Fruit fly (Drosophila melanogaster) whole organism, embryonic: ENCODE results near the gene MSBP.
A peak's percentile ranks its signal among the peaks of the same experiment; 100 is the strongest.

ENCODE experiments used
- Blimp-1 ChIP-seq: fragments of 200-800 bp; sonication (Bioruptor generic); optimal IDR thresholded peaks from 3 replicates; lab custom pipeline; 2018; ENCODE audit warnings: missing biosample characterization, missing genetic modification characterization, mild to moderate bottlenecking, moderate library complexity, missing genetic modification reagents
- CG10979 ChIP-seq: fragments of 200-800 bp; sonication (Bioruptor generic); optimal IDR thresholded peaks from 2 replicates; lab custom pipeline; 2018; ENCODE audit warnings: missing biosample characterization, mild to moderate bottlenecking, missing genetic modification characterization, moderate library complexity
- CG11247 ChIP-seq: fragments of 200-800 bp; sonication (Bioruptor generic); IDR thresholded peaks from 2 replicates; pipeline ENCODE4 v1.3.6; 2022; ENCODE audit warnings: missing biosample characterization, missing genetic modification characterization
- CG11723 ChIP-seq: fragments of 200-800 bp; sonication (Bioruptor generic); optimal IDR thresholded peaks from 2 replicates; lab custom pipeline; 2017; ENCODE audit warnings: missing biosample characterization, mild to moderate bottlenecking, missing genetic modification characterization
- CG1233 ChIP-seq: fragments of 200-800 bp; sonication (Bioruptor generic); optimal IDR thresholded peaks from 4 replicates; lab custom pipeline; 2018; ENCODE audit warnings: missing biosample characterization, mild to moderate bottlenecking, missing genetic modification characterization
- CG12391 ChIP-seq: fragments of 200-800 bp; sonication (Bioruptor generic); optimal IDR thresholded peaks from 3 replicates; lab custom pipeline; 2018; ENCODE audit warnings: missing biosample characterization, mild to moderate bottlenecking, missing genetic modification characterization, moderate library complexity
- CG12659 ChIP-seq: fragments of 200-800 bp; sonication (Bioruptor generic); optimal IDR thresholded peaks from 3 replicates; lab custom pipeline; 2017; ENCODE audit warnings: mild to moderate bottlenecking, missing biosample characterization, missing genetic modification reagents, missing genetic modification characterization
- CG13123 ChIP-seq: fragments of 200-800 bp; sonication (Bioruptor generic); optimal IDR thresholded peaks from 2 replicates; lab custom pipeline; 2016; ENCODE audit warnings: missing biosample characterization, missing genetic modification characterization
- CG13424 ChIP-seq: fragments of 200-800 bp; sonication (Bioruptor generic); optimal IDR thresholded peaks from 2 replicates; lab custom pipeline; 2019; ENCODE audit warnings: missing biosample characterization, mild to moderate bottlenecking, missing genetic modification characterization, moderate library complexity
- CG14667 ChIP-seq: fragments of 200-800 bp; sonication (Bioruptor generic); IDR thresholded peaks from 2 replicates; pipeline ENCODE4 v1.3.6; 2022; ENCODE audit warnings: missing biosample characterization, missing genetic modification characterization
- CG16815 ChIP-seq: fragments of 200-800 bp; sonication (Bioruptor generic); optimal IDR thresholded peaks from 3 replicates; lab custom pipeline; 2017; ENCODE audit warnings: missing biosample characterization, mild to moderate bottlenecking, missing genetic modification characterization
- CG17912 ChIP-seq: fragments of 200-800 bp; sonication (Bioruptor generic); optimal IDR thresholded peaks from 2 replicates; lab custom pipeline; 2018; ENCODE audit warnings: missing biosample characterization, mild to moderate bottlenecking, missing genetic modification characterization
- CG18599 ChIP-seq: fragments of 200-800 bp; sonication (Bioruptor generic); optimal IDR thresholded peaks from 3 replicates; lab custom pipeline; 2017; ENCODE audit warnings: missing biosample characterization, missing genetic modification characterization, mild to moderate bottlenecking, moderate library complexity, missing genetic modification reagents
- CG18764 ChIP-seq: fragments of 200-800 bp; sonication (Bioruptor generic); optimal IDR thresholded peaks from 3 replicates; lab custom pipeline; 2016; ENCODE audit warnings: missing biosample characterization, missing genetic modification characterization
- CG2116 ChIP-seq: fragments of 200-800 bp; sonication (Bioruptor generic); optimal IDR thresholded peaks from 3 replicates; lab custom pipeline; 2018; ENCODE audit warnings: missing biosample characterization, mild to moderate bottlenecking, missing genetic modification characterization
- CG2202 ChIP-seq: fragments of 200-800 bp; sonication (Bioruptor generic); optimal IDR thresholded peaks from 2 replicates; lab custom pipeline; 2018; ENCODE audit warnings: missing biosample characterization, mild to moderate bottlenecking, missing genetic modification characterization
- CG30403 ChIP-seq: fragments of 200-800 bp; sonication (Bioruptor generic); optimal IDR thresholded peaks from 3 replicates; lab custom pipeline; 2016; ENCODE audit warnings: missing biosample characterization, missing genetic modification characterization
- CG33557 ChIP-seq: fragments of 200-800 bp; sonication (Bioruptor generic); optimal IDR thresholded peaks from 2 replicates; lab custom pipeline; 2019; ENCODE audit warnings: missing biosample characterization, mild to moderate bottlenecking, missing genetic modification characterization, moderate library complexity
- CG6689 ChIP-seq: fragments of 200-800 bp; sonication (Bioruptor generic); IDR thresholded peaks from 2 replicates; pipeline ENCODE4 v1.3.6; 2022; ENCODE audit warnings: missing biosample characterization, missing genetic modification characterization
- CG7928 ChIP-seq: fragments of 200-800 bp; sonication (Bioruptor generic); optimal IDR thresholded peaks from 2 replicates; lab custom pipeline; 2017; ENCODE audit warnings: missing biosample characterization, mild to moderate bottlenecking, missing genetic modification characterization
- CG8388 ChIP-seq: fragments of 200-800 bp; sonication (Bioruptor generic); optimal IDR thresholded peaks from 2 replicates; lab custom pipeline; 2019; ENCODE audit warnings: missing biosample characterization, mild to moderate bottlenecking, missing genetic modification characterization, moderate library complexity
- CG8478 ChIP-seq: fragments of >200 bp; optimal IDR thresholded peaks from 2 replicates; lab custom pipeline; 2018
- CG9727 ChIP-seq: fragments of 200-800 bp; sonication (Bioruptor generic); optimal IDR thresholded peaks from 3 replicates; lab custom pipeline; 2017; ENCODE audit warnings: missing biosample characterization, mild to moderate bottlenecking, missing genetic modification characterization
- Dad ChIP-seq: fragments of 200-800 bp; sonication (Bioruptor generic); optimal IDR thresholded peaks from 3 replicates; lab custom pipeline; 2016; ENCODE audit warnings: missing biosample characterization, missing genetic modification characterization
- Deaf1 ChIP-seq: fragments of 200-800 bp; optimal IDR thresholded peaks from 3 replicates; lab custom pipeline; 2019; ENCODE audit warnings: missing biosample characterization, mild to moderate bottlenecking, missing genetic modification characterization, moderate library complexity
- Drgx ChIP-seq: fragments of 200-800 bp; sonication (Bioruptor generic); IDR thresholded peaks from 2 replicates; pipeline ENCODE4 v1.3.6; 2022; ENCODE audit warnings: missing biosample characterization, missing genetic modification characterization
- Elba2 ChIP-seq: fragments of 200-800 bp; sonication (Bioruptor generic); optimal IDR thresholded peaks from 3 replicates; lab custom pipeline; 2016; ENCODE audit warnings: missing biosample characterization, missing genetic modification characterization
- Gsc ChIP-seq: fragments of 200-800 bp; sonication (Bioruptor generic); IDR thresholded peaks from 2 replicates; pipeline ENCODE4 v1.3.6; 2022; ENCODE audit warnings: missing biosample characterization, missing genetic modification characterization
- Hand ChIP-seq: fragments of 200-800 bp; sonication (Bioruptor generic); optimal IDR thresholded peaks from 2 replicates; lab custom pipeline; 2017; ENCODE audit warnings: mild to moderate bottlenecking, missing biosample characterization, missing genetic modification reagents, missing genetic modification characterization
- HmgZ ChIP-seq: fragments of 200-800 bp; sonication (Bioruptor generic); optimal IDR thresholded peaks from 2 replicates; lab custom pipeline; 2018; ENCODE audit warnings: missing biosample characterization, mild to moderate bottlenecking, missing genetic modification characterization
- Hr51 ChIP-seq, 2 experiments: fragments of 200-800 bp; sonication (Bioruptor generic); optimal IDR thresholded peaks; 2 replicates in 1 of 2; 3 replicates in 1 of 2; lab custom pipeline; 2016 to 2018; ENCODE audit warnings: missing biosample characterization in 2 of 2, missing genetic modification characterization in 2 of 2, mild to moderate bottlenecking in 1 of 2, moderate library complexity in 1 of 2
- MESR4 ChIP-seq: fragments of 200-800 bp; sonication (Bioruptor generic); optimal IDR thresholded peaks from 2 replicates; lab custom pipeline; 2018; ENCODE audit warnings: missing biosample characterization, mild to moderate bottlenecking, missing genetic modification characterization, moderate library complexity
- Rx ChIP-seq: fragments of 200-800 bp; sonication (Bioruptor generic); IDR thresholded peaks from 2 replicates; pipeline ENCODE4 v1.3.6; 2022; ENCODE audit warnings: missing biosample characterization, missing genetic modification characterization
- Usf ChIP-seq: fragments of 200-800 bp; sonication (Bioruptor generic); optimal IDR thresholded peaks from 2 replicates; lab custom pipeline; 2017; ENCODE audit warnings: missing genotype, missing biosample characterization, missing genetic modification characterization
- Vsx1 ChIP-seq: fragments of 200-800 bp; sonication (Bioruptor generic); optimal IDR thresholded peaks from 2 replicates; lab custom pipeline; 2017; ENCODE audit warnings: missing biosample characterization, mild to moderate bottlenecking, missing genetic modification characterization, missing genetic modification reagents
- al ChIP-seq: fragments of 200-800 bp; sonication (Bioruptor generic); IDR thresholded peaks from 2 replicates; pipeline ENCODE4 v1.3.6; 2022; ENCODE audit warnings: missing biosample characterization, missing genetic modification characterization
- disco-r ChIP-seq: fragments of 200-800 bp; sonication (Bioruptor generic); optimal IDR thresholded peaks from 2 replicates; lab custom pipeline; 2016; ENCODE audit warnings: missing biosample characterization, missing genetic modification characterization
- en ChIP-seq: fragments of 200-800 bp; sonication (Bioruptor generic); optimal IDR thresholded peaks from 2 replicates; lab custom pipeline; 2016; ENCODE audit warnings: missing biosample characterization, missing genetic modification characterization
- eve ChIP-seq, 2 experiments: fragments of >200 bp; optimal IDR thresholded peaks; 2 replicates each; lab custom pipeline; 2017; ENCODE audit warnings: missing biosample characterization in 2 of 2, missing genetic modification characterization in 2 of 2
- gfzf ChIP-seq: fragments of 200-800 bp; sonication (Bioruptor generic); optimal IDR thresholded peaks from 2 replicates; lab custom pipeline; 2016; ENCODE audit warnings: missing biosample characterization, mild to moderate bottlenecking, missing genetic modification characterization, moderate library complexity
- pfk ChIP-seq: fragments of 200-800 bp; sonication (Bioruptor generic); optimal IDR thresholded peaks from 2 replicates; lab custom pipeline; 2018; ENCODE audit warnings: missing biosample characterization, mild to moderate bottlenecking, missing genetic modification characterization, moderate library complexity
- pita ChIP-seq: fragments of 200-800 bp; sonication (Bioruptor generic); optimal IDR thresholded peaks from 2 replicates; lab custom pipeline; 2017; ENCODE audit warnings: missing biosample characterization, mild to moderate bottlenecking, missing genetic modification characterization
- sc ChIP-seq, 3 experiments: fragments of >200 bp in 2 of 3; fragments of 200-800 bp in 1 of 3; sonication (Bioruptor generic) in 1 of 3; optimal IDR thresholded peaks; 2 replicates in 2 of 3; 3 replicates in 1 of 3; lab custom pipeline; 2017; ENCODE audit warnings: mild to moderate bottlenecking in 1 of 3, missing biosample characterization in 1 of 3, missing genetic modification characterization in 1 of 3, missing genetic modification reagents in 1 of 3
- slou ChIP-seq: fragments of 200-800 bp; sonication (Bioruptor generic); optimal IDR thresholded peaks from 3 replicates; lab custom pipeline; 2016; ENCODE audit warnings: missing biosample characterization, missing genetic modification characterization
- stwl ChIP-seq: fragments of 200-800 bp; sonication (Bioruptor generic); optimal IDR thresholded peaks from 3 replicates; lab custom pipeline; 2018; ENCODE audit warnings: missing biosample characterization, mild to moderate bottlenecking, missing genetic modification characterization, moderate library complexity
- tx ChIP-seq: fragments of 200-800 bp; sonication (Bioruptor generic); optimal IDR thresholded peaks from 2 replicates; lab custom pipeline; 2016; ENCODE audit warnings: missing biosample characterization, missing genetic modification characterization
- vnd ChIP-seq: fragments of 200-800 bp; sonication (Bioruptor generic); IDR thresholded peaks from 3 replicates; pipeline ENCODE4 v1.3.6; 2022; ENCODE audit warnings: missing biosample characterization, missing genetic modification characterization; ENCODE audit not compliant: partially characterized antibody
- wek ChIP-seq: fragments of 200-800 bp; sonication (Bioruptor generic); optimal IDR thresholded peaks from 3 replicates; lab custom pipeline; 2018; ENCODE audit warnings: missing biosample characterization, mild to moderate bottlenecking, missing genetic modification characterization, moderate library complexity
- z ChIP-seq: fragments of 200-800 bp; sonication (Bioruptor generic); IDR thresholded peaks from 3 replicates; pipeline ENCODE4 v1.3.6; 2022; ENCODE audit warnings: missing biosample characterization, missing genetic modification characterization
- zf30C ChIP-seq: fragments of 200-800 bp; sonication (Bioruptor generic); optimal IDR thresholded peaks from 3 replicates; lab custom pipeline; 2018; ENCODE audit warnings: missing biosample characterization, mild to moderate bottlenecking, missing genetic modification characterization

Gene MSBP

dm6 chrX:15844139-15844538, 45.8 kb downstream of the MSBP start, which contains the start of the genes ArgRS and CG8578 (continued):
- TF ChIP-seq Vsx1 (GFP tag; lab: Kevin White, UChicago) (no peak), wek (GFP tag; lab: Kevin White, UChicago) (no peak), Dad (GFP tag; lab: Kevin White, UChicago) (peak; percentile 80), pita (no peak), gfzf (peak; percentile 20), CG13123 (no peak), CG8388 (GFP tag; lab: Kevin White, UChicago) (no peak), CG13424 (tag; lab: Kevin White, UChicago) (peak; percentile 50), Elba2 (GFP tag; lab: Kevin White, UChicago) (no peak), CG16815 (GFP tag; lab: Kevin White, UChicago) (no peak), vnd (GFP tag; lab: Robert Waterston, UW) (peak; percentile 89), Hand (no peak), CG2116 (peak; percentile 68), zf30C (GFP tag; lab: Kevin White, UChicago) (no peak), sc (optimal IDR thresholded peaks at IDR 0.05; lab: Kevin White, UChicago) (no peak), sc (GFP tag; optimal IDR thresholded peaks at IDR 0.05; lab: Kevin White, UChicago) (no peak), CG14667 (GFP tag; lab: Robert Waterston, UW) (no peak; the same call in 1 of the 2 replicates), CG1233 (GFP tag; lab: Kevin White, UChicago) (peak; percentile 71), CG30403 (GFP tag; lab: Kevin White, UChicago) (peak; percentile 46), CG2202 (tag; lab: Kevin White, UChicago) (no peak), CG12391 (tag; lab: Kevin White, UChicago) (peak; percentile 32), MESR4 (GFP tag; lab: Kevin White, UChicago) (peak; percentile 24), CG17912 (GFP tag; lab: Kevin White, UChicago) (no peak), disco-r (GFP tag; lab: Kevin White, UChicago) (no peak), stwl (peak; percentile 30), CG11723 (GFP tag; lab: Kevin White, UChicago) (no peak), Gsc (GFP tag; lab: Robert Waterston, UW) (no peak), eve (GFP tag; optimal IDR thresholded peaks at IDR 0.05; lab: Kevin White, UChicago) (no peak), z (GFP tag; lab: Robert Waterston, UW) (no peak), HmgZ (tag; lab: Kevin White, UChicago) (no peak), tx (GFP tag; lab: Kevin White, UChicago) (peak; percentile 19), slou (GFP tag; lab: Kevin White, UChicago) (peak; percentile 59), CG11247 (GFP tag; lab: Robert Waterston, UW) (no peak), CG10979 (tag; lab: Kevin White, UChicago) (peak; percentile 21), al (GFP tag; lab: Robert Waterston, UW) (peak; percentile 32; the same call in 1 of the 2 replicates), pfk (no peak), Hr51 (GFP tag; optimal IDR thresholded peaks at IDR 0.05; lab: Kevin White, UChicago) (peak in 1 of 2 experiments; percentile 18), CG9727 (GFP tag; lab: Kevin White, UChicago) (peak; percentile 71), Deaf1 (no peak), CG12659 (GFP tag; lab: Kevin White, UChicago) (peak; percentile 70), Blimp-1 (GFP tag; lab: Kevin White, UChicago) (no peak), CG7928 (GFP tag; lab: Kevin White, UChicago) (no peak), CG18599 (no peak), Drgx (GFP tag; lab: Robert Waterston, UW) (peak; percentile 19; the same call in 1 of the 2 replicates), CG33557 (peak; percentile 30), CG6689 (GFP tag; lab: Robert Waterston, UW) (peak; percentile 83; the same call in 1 of the 2 replicates), en (GFP tag; lab: Kevin White, UChicago) (peak; percentile 63), CG18764 (GFP tag; lab: Kevin White, UChicago) (no peak), Rx (GFP tag; lab: Robert Waterston, UW) (no peak), CG8478 (lab: Kevin White, UChicago) (no peak), Usf (GFP tag; lab: Kevin White, UChicago) (no peak)
